Worm (Caenorhabditis elegans) whole organism, L4 larva: ENCODE results near the gene D2024.5.

Source experiments
- D1046.2 ChIP-seq: fragments of 200-800 bp; sonication (Bioruptor generic); IDR thresholded peaks from 2 replicates; pipeline ENCODE4 v1.3.6; 2022; ENCODE audit warnings: missing genetic modification characterization, missing compliant biosample characterization
- F37D6.2 ChIP-seq: sonication (generic microtip); optimal IDR thresholded peaks from 2 replicates; lab custom pipeline; 2016; ENCODE audit warnings: mild to moderate bottlenecking, missing genetic modification characterization, missing compliant biosample characterization
- F49E8.2 ChIP-seq: sonication (generic microtip); optimal IDR thresholded peaks from 2 replicates; lab custom pipeline; 2016; ENCODE audit warnings: missing compliant biosample characterization, mild to moderate bottlenecking, missing genetic modification characterization, borderline replicate concordance
- T26A8.4 ChIP-seq: fragments of 200-800 bp; sonication (Bioruptor generic); IDR thresholded peaks from 2 replicates; pipeline ENCODE4 v1.3.6; 2022; ENCODE audit warnings: missing genetic modification characterization, missing compliant biosample characterization
- Y48G9A.11 ChIP-seq: fragments of 200-800 bp; sonication (Bioruptor generic); IDR thresholded peaks from 2 replicates; pipeline ENCODE4 v1.3.6; 2022; ENCODE audit warnings: missing genetic modification reagents, missing genetic modification characterization, missing compliant biosample characterization
- Y75B8A.6 ChIP-seq: fragments of 200-800 bp; sonication (Bioruptor generic); IDR thresholded peaks from 2 replicates; pipeline ENCODE4 v1.3.6; 2022; ENCODE audit warnings: missing genetic modification reagents, missing genetic modification characterization, missing compliant biosample characterization
- aha-1 ChIP-seq: fragments of 150-350 bp; peaks from one replicate; lab custom pipeline; 2014; ENCODE audit warnings: missing biosample characterization, missing genetic modification characterization
- ama-1 ChIP-seq: fragments of 150-350 bp; optimal IDR thresholded peaks from 2 replicates; lab custom pipeline; 2014; ENCODE audit warnings: inconsistent platforms, mixed read lengths
- attf-4 ChIP-seq: sonication (generic microtip); optimal IDR thresholded peaks from 3 replicates; lab custom pipeline; 2017; ENCODE audit warnings: missing biosample characterization, missing genetic modification characterization
- ceh-28 ChIP-seq: fragments of 150-350 bp; optimal IDR thresholded peaks from 2 replicates; lab custom pipeline; 2014; ENCODE audit warnings: missing biosample characterization, missing genetic modification reagents, missing genetic modification characterization
- ceh-32 ChIP-seq: sonication (generic microtip); optimal IDR thresholded peaks from 2 replicates; lab custom pipeline; 2016; ENCODE audit warnings: mild to moderate bottlenecking, missing genetic modification characterization, missing compliant biosample characterization; ENCODE audit not compliant: poor library complexity
- ces-1 ChIP-seq: fragments of 150-350 bp; sonication (generic microtip); optimal IDR thresholded peaks from 4 replicates; lab custom pipeline; 2014; ENCODE audit warnings: missing biosample characterization, missing genetic modification reagents, missing genetic modification characterization
- cey-2 ChIP-seq: sonication (generic microtip); optimal IDR thresholded peaks from 3 replicates; lab custom pipeline; 2017; ENCODE audit warnings: missing genetic modification characterization, mild to moderate bottlenecking, missing compliant biosample characterization, antibody characterized with exemption, borderline replicate concordance; ENCODE audit not compliant: insufficient read depth
- ctbp-1 ChIP-seq: fragments of 200-800 bp; sonication (Bioruptor generic); IDR thresholded peaks from 2 replicates; pipeline ENCODE4 v1.3.6; 2022; ENCODE audit warnings: missing genetic modification reagents, missing genetic modification characterization, missing compliant biosample characterization
- daf-16 ChIP-seq, 3 experiments: sonication (generic microtip); optimal IDR thresholded peaks; 2 replicates each; lab custom pipeline; 2016 to 2017; ENCODE audit warnings: missing genetic modification characterization in 3 of 3, missing genetic modification reagents in 3 of 3, mild to moderate bottlenecking in 2 of 3, missing compliant biosample characterization in 2 of 3, missing biosample characterization in 1 of 3, moderate library complexity in 1 of 3
- daf-19 ChIP-seq: fragments of 200-800 bp; sonication (Bioruptor generic); conservative IDR thresholded peaks from 2 replicates; pipeline ENCODE4 v1.3.6; 2022; ENCODE audit warnings: missing genetic modification characterization, missing compliant biosample characterization
- daf-8 ChIP-seq: fragments of 200-800 bp; sonication (Bioruptor generic); IDR thresholded peaks from 2 replicates; pipeline ENCODE4 v1.3.6; 2022; ENCODE audit warnings: missing genetic modification characterization, missing compliant biosample characterization
- dmd-6 ChIP-seq: fragments of 200-800 bp; sonication (Bioruptor generic); IDR thresholded peaks from 2 replicates; pipeline ENCODE4 v1.3.6; 2022; ENCODE audit warnings: missing genetic modification reagents, missing genetic modification characterization, missing compliant biosample characterization
- egl-27 ChIP-seq: sonication (generic microtip); optimal IDR thresholded peaks from 3 replicates; lab custom pipeline; 2017; ENCODE audit warnings: missing biosample characterization, missing genetic modification reagents, missing genetic modification characterization
- hif-1 ChIP-seq, 2 experiments: sonication (generic microtip); optimal IDR thresholded peaks; 2 replicates each; lab custom pipeline; 2016 to 2017; ENCODE audit warnings: missing compliant biosample characterization in 2 of 2, missing genetic modification characterization in 2 of 2, missing genetic modification reagents in 2 of 2, missing genotype in 2 of 2, mild to moderate bottlenecking in 1 of 2
- hlh-11 ChIP-seq: fragments of 200-800 bp; sonication (Bioruptor generic); optimal IDR thresholded peaks from 2 replicates; lab custom pipeline; 2018; ENCODE audit warnings: mild to moderate bottlenecking, missing genetic modification characterization, missing compliant biosample characterization
- hlh-30 ChIP-seq: sonication (generic microtip); optimal IDR thresholded peaks from 2 replicates; lab custom pipeline; 2017; ENCODE audit warnings: antibody characterized with exemption, mild to moderate bottlenecking, missing genetic modification characterization, missing compliant biosample characterization; ENCODE audit not compliant: insufficient read depth
- jun-1 ChIP-seq: fragments of 150-350 bp; optimal IDR thresholded peaks from 2 replicates; lab custom pipeline; 2014; ENCODE audit warnings: missing biosample characterization, missing genetic modification reagents, missing genetic modification characterization
- lin-1 ChIP-seq: fragments of 200-800 bp; sonication (Bioruptor generic); IDR thresholded peaks from 2 replicates; pipeline ENCODE4 v1.3.6; 2022; ENCODE audit warnings: missing genetic modification reagents, missing genetic modification characterization, missing compliant biosample characterization
- lin-38 ChIP-seq: fragments of 200-800 bp; sonication (Bioruptor generic); IDR thresholded peaks from 2 replicates; pipeline ENCODE4 v1.3.6; 2022; ENCODE audit warnings: missing genetic modification reagents, missing genetic modification characterization, missing compliant biosample characterization
- lin-39 ChIP-seq: fragments of 150-350 bp; optimal IDR thresholded peaks from 2 replicates; lab custom pipeline; 2014; ENCODE audit warnings: missing biosample characterization, missing genetic modification reagents, missing genetic modification characterization
- mdt-29 ChIP-seq: fragments of 200-800 bp; sonication (Bioruptor generic); IDR thresholded peaks from 2 replicates; pipeline ENCODE4 v1.3.6; 2022; ENCODE audit warnings: missing genetic modification reagents, missing genetic modification characterization, missing compliant biosample characterization
- mep-1 ChIP-seq: fragments of 150-350 bp; sonication (generic microtip); optimal IDR thresholded peaks from 3 replicates; lab custom pipeline; 2014; ENCODE audit warnings: missing biosample characterization, missing genetic modification characterization
- mxl-3 ChIP-seq: fragments of 200-800 bp; sonication (Bioruptor generic); optimal IDR thresholded peaks from 2 replicates; lab custom pipeline; 2018; ENCODE audit warnings: mild to moderate bottlenecking, missing genetic modification characterization, missing compliant biosample characterization
- nhr-10 ChIP-seq: fragments of 150-350 bp; optimal IDR thresholded peaks from 2 replicates; lab custom pipeline; 2014; ENCODE audit warnings: missing biosample characterization, missing genetic modification characterization
- nhr-102 ChIP-seq: sonication (generic microtip); optimal IDR thresholded peaks from 2 replicates; lab custom pipeline; 2016; ENCODE audit warnings: mild to moderate bottlenecking, missing genetic modification characterization, moderate library complexity, missing compliant biosample characterization
- nhr-237 ChIP-seq: sonication (generic microtip); optimal IDR thresholded peaks from 2 replicates; lab custom pipeline; 2017; ENCODE audit warnings: missing biosample characterization, missing genetic modification characterization
- nhr-28 ChIP-seq: fragments of 150-350 bp; optimal IDR thresholded peaks from 2 replicates; lab custom pipeline; 2014; ENCODE audit warnings: missing biosample characterization, missing genetic modification characterization
- nhr-42 ChIP-seq: fragments of 200-800 bp; sonication (Bioruptor generic); IDR thresholded peaks from 2 replicates; pipeline ENCODE4 v1.3.6; 2022; ENCODE audit warnings: missing genetic modification characterization, missing compliant biosample characterization
- nhr-6 ChIP-seq: fragments of 150-350 bp; optimal IDR thresholded peaks from 2 replicates; lab custom pipeline; 2014; ENCODE audit warnings: missing biosample characterization, missing genetic modification characterization
- nhr-77 ChIP-seq: fragments of 150-350 bp; optimal IDR thresholded peaks from 2 replicates; lab custom pipeline; 2014; ENCODE audit warnings: missing biosample characterization, missing genetic modification characterization
- pha-4 ChIP-seq, 2 experiments: fragments of 150-350 bp in 1 of 2; fragments of 200-800 bp in 1 of 2; sonication (Bioruptor generic) in 1 of 2; IDR thresholded peaks in 1 of 2; optimal IDR thresholded peaks in 1 of 2; 2 replicates each; pipeline versions ENCODE4 v1.3.6 to Lab custom; 2014 to 2022; ENCODE audit warnings: missing genetic modification characterization in 2 of 2, missing genetic modification reagents in 2 of 2, missing biosample characterization in 1 of 2, missing compliant biosample characterization in 1 of 2
- php-3 ChIP-seq: fragments of 200-800 bp; sonication (Bioruptor generic); IDR thresholded peaks from 2 replicates; pipeline ENCODE4 v1.3.6; 2022; ENCODE audit warnings: missing genetic modification reagents, missing genetic modification characterization, missing compliant biosample characterization
- rbr-2 ChIP-seq: sonication (generic microtip); optimal IDR thresholded peaks from 2 replicates; lab custom pipeline; 2016; ENCODE audit warnings: missing genotype, missing genetic modification characterization, missing compliant biosample characterization
- sdz-12 ChIP-seq: fragments of 200-800 bp; sonication (Bioruptor generic); optimal IDR thresholded peaks from 2 replicates; lab custom pipeline; 2018; ENCODE audit warnings: mild to moderate bottlenecking, missing genetic modification characterization, missing compliant biosample characterization
- set-16 ChIP-seq: fragments of 200-800 bp; sonication (Bioruptor generic); IDR thresholded peaks from 2 replicates; pipeline ENCODE4 v1.3.6; 2022; ENCODE audit warnings: missing genetic modification reagents, missing genetic modification characterization, missing compliant biosample characterization
- spr-1 ChIP-seq: sonication (generic microtip); optimal IDR thresholded peaks from 2 replicates; lab custom pipeline; 2016; ENCODE audit warnings: mild to moderate bottlenecking, missing genetic modification characterization, missing compliant biosample characterization
- spr-3 ChIP-seq: fragments of 200-800 bp; sonication (Bioruptor generic); optimal IDR thresholded peaks from 2 replicates; lab custom pipeline; 2018; ENCODE audit warnings: mild to moderate bottlenecking, missing genetic modification characterization, missing compliant biosample characterization
- tra-1 ChIP-seq: fragments of 200-800 bp; sonication (Bioruptor generic); IDR thresholded peaks from 2 replicates; pipeline ENCODE4 v1.3.6; 2022; ENCODE audit warnings: missing genetic modification reagents, missing genetic modification characterization, missing compliant biosample characterization
- unc-130 ChIP-seq: sonication (generic microtip); optimal IDR thresholded peaks from 2 replicates; lab custom pipeline; 2016; ENCODE audit warnings: missing genetic modification reagents, missing genetic modification characterization, missing compliant biosample characterization
- unc-62 ChIP-seq, 3 experiments: fragments of 150-350 bp in 1 of 3; sonication (generic microtip); optimal IDR thresholded peaks in 2 of 3; peaks in 1 of 3; 1 replicate in 1 of 3; 2 replicates in 2 of 3; lab custom pipeline; 2014 to 2017; ENCODE audit warnings: missing biosample characterization in 3 of 3, missing genetic modification characterization in 3 of 3, missing genetic modification reagents in 3 of 3, missing genotype in 1 of 3
- zip-2 ChIP-seq: fragments of 150-350 bp; optimal IDR thresholded peaks from 2 replicates; lab custom pipeline; 2014; ENCODE audit warnings: missing biosample characterization, missing genetic modification characterization

Gene D2024.5

DNA sequence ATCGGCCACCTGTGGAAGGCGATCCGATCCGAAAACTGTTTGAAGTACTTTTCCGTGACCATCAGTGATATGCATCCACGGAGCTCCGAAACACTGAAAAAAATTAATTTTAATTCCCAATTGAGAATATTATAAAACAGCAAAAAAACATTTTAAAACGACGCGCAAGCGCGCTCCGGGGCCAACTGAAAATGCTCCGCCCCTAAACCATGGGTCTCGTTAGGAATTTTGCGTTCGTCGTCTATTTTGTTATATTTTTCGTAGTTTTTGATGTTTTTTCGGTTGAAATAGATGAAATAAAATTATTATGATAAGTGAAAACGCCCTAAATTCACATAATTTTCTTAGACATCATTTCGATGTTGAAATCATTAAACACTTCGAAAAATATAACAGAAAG is 12.5 kb upstream of the D2024.5 start:
- TF ChIP-seq lin-38 (GFP tag; lab: Robert Waterston, UW) (peak; percentile 54), aha-1 (tag; lab: Kevin White, UChicago) (peak; percentile 56), mxl-3 (GFP tag; lab: Kevin White, UChicago) (no peak), Y75B8A.6 (GFP tag; lab: Robert Waterston, UW) (no peak), hlh-11 (tag; lab: Kevin White, UChicago) (peak; percentile 14), lin-1 (GFP tag; lab: Robert Waterston, UW) (0 out of 2 replicates have a peak, but pooled peaks have one; percentile 17), nhr-77 (tag; lab: Kevin White, UChicago) (no peak), ceh-28 (tag; lab: Kevin White, UChicago) (no peak), jun-1 (tag; lab: Kevin White, UChicago) (peak; percentile 24), rbr-2 (peak; percentile 23)

- TF ChIP-seq F49E8.2 (tag; lab: Kevin White, UChicago), result no peak
- TF ChIP-seq daf-19 (GFP tag; lab: Robert Waterston, UW), result no peak
- TF ChIP-seq nhr-10, result no peak
- TF ChIP-seq ama-1, result no peak
- no peak for TF ChIP-seq pha-4 (GFP tag; IDR thresholded peaks at IDR 0.05; lab: Robert Waterston, UW)
- no peak for TF ChIP-seq pha-4 (tag; optimal IDR thresholded peaks at IDR 0.05; lab: Kevin White, UChicago)
- TF ChIP-seq set-16 (GFP tag; lab: Robert Waterston, UW), result no peak
- no peak for TF ChIP-seq egl-27 (tag; lab: Kevin White, UChicago)
- no peak for TF ChIP-seq hif-1 (tag; optimal IDR thresholded peaks at IDR 0.05; lab: Kevin White, UChicago)
- TF ChIP-seq spr-1 (tag; lab: Kevin White, UChicago), result no peak
- TF ChIP-seq ceh-32 (tag; lab: Kevin White, UChicago), result no peak
- peak; percentile 77; the same call in 1 of the 2 replicates for TF ChIP-seq tra-1 (GFP tag; lab: Robert Waterston, UW)
- peak in 1 of 2 experiments; percentile 68 for TF ChIP-seq unc-62 (GFP tag; optimal IDR thresholded peaks at IDR 0.05 in 1 of 2; lab: Kevin White, UChicago)
- TF ChIP-seq unc-62 (tag; optimal IDR thresholded peaks at IDR 0.05; lab: Kevin White, UChicago), result no peak
- TF ChIP-seq sdz-12, result no peak
- TF ChIP-seq D1046.2 (GFP tag; lab: Robert Waterston, UW), result no peak
- no peak for TF ChIP-seq mdt-29 (GFP tag; lab: Robert Waterston, UW)
- TF ChIP-seq php-3 (GFP tag; lab: Robert Waterston, UW), result peak; percentile 47; the same call in 1 of the 2 replicates
- no peak for TF ChIP-seq ces-1 (GFP tag; lab: Kevin White, UChicago)
- no peak for TF ChIP-seq nhr-6 (tag; lab: Kevin White, UChicago)
- TF ChIP-seq nhr-42 (GFP tag; lab: Robert Waterston, UW), result no peak
- TF ChIP-seq nhr-102 (tag; lab: Kevin White, UChicago), result peak; percentile 41
- peak; percentile 92 for TF ChIP-seq dmd-6 (GFP tag; lab: Robert Waterston, UW)
- no peak for TF ChIP-seq unc-130 (GFP tag; lab: Kevin White, UChicago)
- TF ChIP-seq daf-16 (GFP tag; optimal IDR thresholded peaks at IDR 0.05; lab: Kevin White, UChicago), result no peak
- TF ChIP-seq daf-16 (tag; optimal IDR thresholded peaks at IDR 0.05; lab: Kevin White, UChicago), result peak; percentile 51
- no peak for TF ChIP-seq spr-3 (GFP tag; lab: Kevin White, UChicago)
- no peak for TF ChIP-seq F37D6.2 (tag; lab: Kevin White, UChicago)
- peak; percentile 65; the same call in 1 of the 2 replicates for TF ChIP-seq lin-1 (GFP tag; lab: Robert Waterston, UW)
- peak; percentile 67 for TF ChIP-seq nhr-28
- peak; percentile 15 for TF ChIP-seq hlh-11 (tag; lab: Kevin White, UChicago)
- no peak for TF ChIP-seq attf-4 (tag; lab: Kevin White, UChicago)
- no peak for TF ChIP-seq ctbp-1 (GFP tag; lab: Robert Waterston, UW)
- TF ChIP-seq mep-1 (tag; lab: Kevin White, UChicago), result no peak
- no peak for TF ChIP-seq zip-2 (tag; lab: Kevin White, UChicago)
- TF ChIP-seq lin-39, result no peak
- TF ChIP-seq nhr-237 (tag; lab: Kevin White, UChicago), result no peak
- no peak for TF ChIP-seq cey-2 (tag; lab: Kevin White, UChicago)
- no peak for TF ChIP-seq hlh-30 (tag; lab: Kevin White, UChicago)
- TF ChIP-seq Y48G9A.11 (GFP tag; lab: Robert Waterston, UW), result no peak
- TF ChIP-seq T26A8.4 (GFP tag; lab: Robert Waterston, UW), result no peak
- TF ChIP-seq aha-1 (tag; lab: Kevin White, UChicago), result peak; percentile 26
- no peak for TF ChIP-seq daf-8 (GFP tag; lab: Robert Waterston, UW)
Measured at ce11 chrIV:7237668-7238214, 9.6 kb upstream of the D2024.5 start, which contains the start of gene elo-3. Gene elo-3, plus strand, starts transcription at chrIV:7237718.
